Fruit fly (Drosophila melanogaster) whole organism, wandering third instar larva: Measurements from ENCODE around the gene CG31161.

Source experiments
- Abd-B ChIP-seq: fragments of >200 bp; optimal IDR thresholded peaks from 2 replicates; lab custom pipeline; 2017; ENCODE audit warnings: missing biosample characterization, missing genetic modification characterization
- CG9705 ChIP-seq: fragments of 200-800 bp; sonication (Bioruptor generic); optimal IDR thresholded peaks from 2 replicates; lab custom pipeline; 2018; ENCODE audit warnings: missing biosample characterization, mild to moderate bottlenecking, missing genetic modification characterization
- CrebA ChIP-seq: fragments of 200-800 bp; sonication (Bioruptor generic); optimal IDR thresholded peaks from 2 replicates; lab custom pipeline; 2016; ENCODE audit warnings: missing biosample characterization, mild to moderate bottlenecking, missing genetic modification characterization, borderline replicate concordance
- Dfd ChIP-seq: fragments of >200 bp; optimal IDR thresholded peaks from 2 replicates; lab custom pipeline; 2017; ENCODE audit warnings: missing biosample characterization, missing genetic modification characterization
- Dif ChIP-seq: fragments of 200-275, 200-300 bp; sonication (Bioruptor generic); optimal IDR thresholded peaks from 2 replicates; lab custom pipeline; 2018; ENCODE audit warnings: missing biosample characterization, missing genetic modification characterization; ENCODE audit not compliant: partially characterized antibody
- GATAd ChIP-seq: sonication (Bioruptor generic); optimal IDR thresholded peaks from 2 replicates; lab custom pipeline; 2016; ENCODE audit warnings: missing biosample characterization, missing genetic modification characterization
- HLH106 ChIP-seq: fragments of 200-800 bp; optimal IDR thresholded peaks from 3 replicates; lab custom pipeline; 2019; ENCODE audit warnings: missing biosample characterization, mild to moderate bottlenecking, missing genetic modification characterization, moderate library complexity
- Hnf4 ChIP-seq: fragments of 200-800 bp; sonication (Bioruptor generic); optimal IDR thresholded peaks from 2 replicates; lab custom pipeline; 2016; ENCODE audit warnings: missing biosample characterization, mild to moderate bottlenecking, missing genetic modification characterization
- Hr78 ChIP-seq: fragments of >200 bp; optimal IDR thresholded peaks from 2 replicates; lab custom pipeline; 2017; ENCODE audit warnings: missing biosample characterization, missing genetic modification characterization
- Hr83 ChIP-seq: fragments of 200-300 bp; sonication (Bioruptor generic); optimal IDR thresholded peaks from 2 replicates; lab custom pipeline; 2016; ENCODE audit warnings: missing biosample characterization, mild to moderate bottlenecking, missing genetic modification characterization, moderate library complexity; ENCODE audit not compliant: poor library complexity, severe bottlenecking
- Mio ChIP-seq: sonication (Bioruptor generic); optimal IDR thresholded peaks from 2 replicates; lab custom pipeline; 2016; ENCODE audit warnings: missing biosample characterization, missing genetic modification characterization
- Myc ChIP-seq: fragments of >200 bp; optimal IDR thresholded peaks from 2 replicates; lab custom pipeline; 2017
- N ChIP-seq: fragments of >200 bp; optimal IDR thresholded peaks from 2 replicates; lab custom pipeline; 2018; ENCODE audit warnings: missing biosample characterization, missing external identifiers, missing genetic modification characterization
- Rel ChIP-seq, 2 experiments: fragments of 200-800 bp; sonication (Bioruptor generic) in 1 of 2; optimal IDR thresholded peaks; 2 replicates in 1 of 2; 3 replicates in 1 of 2; lab custom pipeline; 2016 to 2019; ENCODE audit warnings: mild to moderate bottlenecking in 2 of 2, missing biosample characterization in 2 of 2, missing genetic modification characterization in 2 of 2, moderate library complexity in 1 of 2
- Sp1 ChIP-seq: fragments of 200-800 bp; sonication (Bioruptor generic); optimal IDR thresholded peaks from 3 replicates; lab custom pipeline; 2019; ENCODE audit warnings: missing biosample characterization, mild to moderate bottlenecking, missing genetic modification characterization, moderate library complexity
- Vsx2 ChIP-seq: fragments of 200-300, 225-300 bp; sonication (Bioruptor generic); optimal IDR thresholded peaks from 2 replicates; lab custom pipeline; 2018; ENCODE audit warnings: missing biosample characterization, missing genetic modification characterization; ENCODE audit not compliant: partially characterized antibody
- brk ChIP-seq: fragments of 200-800 bp; sonication (Bioruptor generic); optimal IDR thresholded peaks from 2 replicates; lab custom pipeline; 2016; ENCODE audit warnings: missing biosample characterization, mild to moderate bottlenecking, missing genetic modification characterization
- dl ChIP-seq, 2 experiments: fragments of 175-275, 200-275 bp in 1 of 2; fragments of 200-275 bp in 1 of 2; sonication (Bioruptor generic); optimal IDR thresholded peaks; lab custom pipeline; 2018; ENCODE audit warnings: mild to moderate bottlenecking in 2 of 2, missing biosample characterization in 2 of 2, missing genetic modification characterization in 2 of 2, moderate library complexity in 2 of 2; ENCODE audit not compliant: partially characterized antibody in 2 of 2, insufficient read depth in 1 of 2
- dsf ChIP-seq: sonication (Bioruptor generic); optimal IDR thresholded peaks from 2 replicates; lab custom pipeline; 2016; ENCODE audit warnings: missing biosample characterization, missing genetic modification characterization, borderline replicate concordance
- h ChIP-seq: fragments of 200-800 bp; sonication (Bioruptor generic); optimal IDR thresholded peaks from 3 replicates; lab custom pipeline; 2016; ENCODE audit warnings: missing biosample characterization, mild to moderate bottlenecking, missing genetic modification characterization
- jim ChIP-seq: fragments of 175-275, 200-325 bp; sonication (Bioruptor generic); optimal IDR thresholded peaks from 2 replicates; lab custom pipeline; 2016; ENCODE audit warnings: missing biosample characterization, mild to moderate bottlenecking, missing genetic modification characterization
- lola ChIP-seq: fragments of >200 bp; optimal IDR thresholded peaks from 2 replicates; lab custom pipeline; 2017; ENCODE audit warnings: missing biosample characterization, missing genetic modification characterization
- pan ChIP-seq: fragments of >200 bp; optimal IDR thresholded peaks from 2 replicates; lab custom pipeline; 2017
- rgr ChIP-seq: fragments of 200-800 bp; sonication (Bioruptor generic); optimal IDR thresholded peaks from 3 replicates; lab custom pipeline; 2016; ENCODE audit warnings: missing biosample characterization, mild to moderate bottlenecking, missing genetic modification characterization
- sage ChIP-seq: fragments of 200-800 bp; sonication (Bioruptor generic); optimal IDR thresholded peaks from 2 replicates; lab custom pipeline; 2016; ENCODE audit warnings: missing biosample characterization, mild to moderate bottlenecking, missing genetic modification characterization
- sv ChIP-seq: fragments of 200-800 bp; sonication (Bioruptor generic); optimal IDR thresholded peaks from 3 replicates; lab custom pipeline; 2016; ENCODE audit warnings: missing biosample characterization, missing genetic modification characterization
- tai ChIP-seq: sonication (Bioruptor generic); optimal IDR thresholded peaks from 2 replicates; lab custom pipeline; 2016; ENCODE audit warnings: missing biosample characterization, missing genetic modification characterization
- usp ChIP-seq: fragments of >200 bp; optimal IDR thresholded peaks from 2 replicates; lab custom pipeline; 2017; ENCODE audit warnings: missing biosample characterization, missing genetic modification characterization
- woc ChIP-seq: sonication (Bioruptor generic); optimal IDR thresholded peaks from 2 replicates; lab custom pipeline; 2016; ENCODE audit warnings: missing biosample characterization, mild to moderate bottlenecking, missing genetic modification characterization

The CG31161 gene

dm6 chr3R:22576979-22577378 lies 39.3 kb upstream of the CG31161 start:
- TF ChIP-seq Dif (no peak), Hr83 (GFP tag; lab: Kevin White, UChicago) (no peak)

DNA sequence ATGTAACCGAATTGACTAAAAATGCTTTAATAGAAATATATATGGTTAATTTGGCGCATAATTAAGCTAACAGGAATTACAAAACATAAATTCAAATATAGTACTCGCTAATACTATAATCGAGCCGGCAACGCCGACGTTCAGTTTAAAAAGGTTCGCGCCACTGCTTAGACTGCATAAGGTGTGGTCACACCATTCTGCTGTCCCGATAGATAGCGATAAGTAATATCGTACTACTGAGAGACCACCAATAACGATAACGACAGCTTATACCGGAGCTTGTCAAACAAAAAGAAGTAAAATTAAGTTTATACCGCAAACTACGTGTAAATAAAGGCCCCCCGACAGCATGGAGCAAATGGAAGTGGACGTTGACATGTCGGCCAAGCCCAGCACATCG lies 35.8 kb upstream of the CG31161 start, which contains the start of gene CSN6:
CSN6 (plus strand) TSS at position 228 of the 400 bp plus-strand sequence.
- no peak for TF ChIP-seq lola (GFP tag; lab: Kevin White, UChicago)
- peak; percentile 19 for TF ChIP-seq Myc

dm6 chr3R:22582981-22583380 lies 33.3 kb upstream of the CG31161 start, which contains the start of gene Dph5:
Dph5 (minus strand) TSS chr3R:22583225.
- TF ChIP-seq lola (GFP tag; lab: Kevin White, UChicago) (no peak), pan (lab: Kevin White, UChicago) (no peak), N (GFP tag; lab: Kevin White, UChicago) (no peak), dsf (GFP tag; lab: Kevin White, UChicago) (no peak), HLH106 (tag; lab: Kevin White, UChicago) (no peak), woc (GFP tag; lab: Kevin White, UChicago) (no peak), Rel (GFP tag; optimal IDR thresholded peaks at IDR 0.05; lab: Kevin White, UChicago) (no peak), Rel (tag; optimal IDR thresholded peaks at IDR 0.05; lab: Kevin White, UChicago) (no peak), Dfd (GFP tag; lab: Kevin White, UChicago) (no peak), CG9705 (no peak), GATAd (GFP tag; lab: Kevin White, UChicago) (no peak), Vsx2 (GFP tag; lab: Kevin White, UChicago) (no peak), rgr (GFP tag; lab: Kevin White, UChicago) (no peak), CrebA (no peak), dl (GFP tag; optimal IDR thresholded peaks at IDR 0.05; lab: Kevin White, UChicago; ENCODE audit: insufficient read depth in 1 of 2, partially characterized antibody in 2 of 2) (no peak)

- TF ChIP-seq tai (GFP tag; lab: Kevin White, UChicago): no peak
- TF ChIP-seq Dfd (GFP tag; lab: Kevin White, UChicago): no peak
- TF ChIP-seq woc (GFP tag; lab: Kevin White, UChicago): no peak
- TF ChIP-seq h (GFP tag; lab: Kevin White, UChicago): no peak
- no peak for TF ChIP-seq dl (GFP tag; optimal IDR thresholded peaks at IDR 0.05; lab: Kevin White, UChicago; ENCODE audit: insufficient read depth in 1 of 2, partially characterized antibody in 2 of 2)
- no peak for TF ChIP-seq GATAd (GFP tag; lab: Kevin White, UChicago)
- no peak for TF ChIP-seq Sp1 (GFP tag; lab: Kevin White, UChicago)
- no peak for TF ChIP-seq sage (GFP tag; lab: Kevin White, UChicago)
- no peak for TF ChIP-seq Vsx2 (GFP tag; lab: Kevin White, UChicago)
- TF ChIP-seq Mio (GFP tag; lab: Kevin White, UChicago): no peak
- no peak for TF ChIP-seq jim
- TF ChIP-seq CG9705: no peak
- no peak for TF ChIP-seq CrebA
- no peak for TF ChIP-seq rgr (GFP tag; lab: Kevin White, UChicago)
- TF ChIP-seq usp (GFP tag; lab: Kevin White, UChicago): no peak
- no peak for TF ChIP-seq brk (GFP tag; lab: Kevin White, UChicago)
- no peak for TF ChIP-seq Hr78 (GFP tag; lab: Kevin White, UChicago)
- TF ChIP-seq sv (GFP tag; lab: Kevin White, UChicago): no peak
Measured at dm6 chr3R:22584582-22584981, 31.7 kb upstream of the CG31161 start, which contains the start of the genes CG33107 and CG6937. CG33107 (minus strand) TSS chr3R:22584718. CG6937 (plus strand) TSS chr3R:22584773.

DNA sequence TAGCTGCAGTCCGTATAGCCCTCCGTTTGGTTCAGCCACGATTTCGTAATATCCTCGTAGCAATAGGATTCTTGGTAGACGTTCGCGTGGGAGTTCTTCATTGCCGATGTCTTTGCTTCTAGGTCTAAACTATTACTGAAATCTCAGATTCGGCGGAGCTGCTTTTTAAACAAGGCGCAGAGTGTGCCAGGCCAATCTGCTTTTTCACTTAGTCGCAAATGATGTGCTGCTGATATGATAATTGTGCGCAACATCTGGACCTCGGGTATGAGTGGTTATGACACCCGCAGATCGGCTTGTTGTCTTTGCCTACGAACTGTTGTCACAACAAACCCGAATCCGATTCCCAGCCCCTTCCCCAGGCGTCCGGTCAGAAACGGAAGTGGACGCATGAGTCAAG lies 29.8 kb upstream of the CG31161 start, which contains the start of gene btn:
btn (minus strand) TSS at position 101 of the 400 bp plus-strand sequence.
- TF ChIP-seq sage (GFP tag; lab: Kevin White, UChicago) (no peak), Dfd (GFP tag; lab: Kevin White, UChicago) (no peak), Sp1 (GFP tag; lab: Kevin White, UChicago) (no peak), Rel (GFP tag; optimal IDR thresholded peaks at IDR 0.05; lab: Kevin White, UChicago) (no peak), Rel (tag; optimal IDR thresholded peaks at IDR 0.05; lab: Kevin White, UChicago) (no peak), GATAd (GFP tag; lab: Kevin White, UChicago) (no peak), usp (GFP tag; lab: Kevin White, UChicago) (no peak), Hnf4 (GFP tag; lab: Kevin White, UChicago) (no peak), rgr (GFP tag; lab: Kevin White, UChicago) (no peak), sv (GFP tag; lab: Kevin White, UChicago) (no peak), Abd-B (GFP tag; lab: Kevin White, UChicago) (no peak), N (GFP tag; lab: Kevin White, UChicago) (no peak)
